Worm (Caenorhabditis elegans): Measurements from ENCODE around the gene srj-32.
"Not testable (repeated sequence)": the region's sequence is repeated elsewhere in the genome, so short reads cannot be mapped to it uniquely, and the experiment has no call there.

srj-32 gene

DNA sequence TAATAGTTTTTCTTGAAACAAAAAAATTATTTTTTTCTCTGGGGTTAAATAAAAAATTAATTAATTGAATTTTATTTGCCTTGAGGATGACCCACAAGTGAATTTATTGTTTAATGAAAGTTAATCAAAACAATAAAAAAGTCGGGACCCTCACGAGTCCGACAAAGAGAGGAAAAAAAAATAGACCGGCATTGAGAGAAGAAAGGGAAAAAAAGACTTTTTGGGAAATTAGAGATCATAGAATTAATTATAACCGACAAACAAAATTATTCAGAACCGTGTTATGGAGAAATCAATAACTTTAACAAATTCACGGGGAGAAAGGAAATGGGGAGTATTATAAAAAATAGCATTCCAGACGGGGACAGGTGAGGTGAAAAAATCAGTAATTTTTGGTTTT lies 40.1 kb upstream of the srj-32 start, which contains the start of gene F10G2.7:
Gene F10G2.7, minus strand, starts transcription at position 101 of the 400 bp plus-strand sequence.
- TF ChIP-seq efl-3 (GFP tag; optimal IDR thresholded peaks at IDR 0.05); tbx-2 (tag; optimal IDR thresholded peaks at IDR 0.05); rnt-1 (tag; optimal IDR thresholded peaks at IDR 0.05): not testable (repeated sequence)

DNA sequence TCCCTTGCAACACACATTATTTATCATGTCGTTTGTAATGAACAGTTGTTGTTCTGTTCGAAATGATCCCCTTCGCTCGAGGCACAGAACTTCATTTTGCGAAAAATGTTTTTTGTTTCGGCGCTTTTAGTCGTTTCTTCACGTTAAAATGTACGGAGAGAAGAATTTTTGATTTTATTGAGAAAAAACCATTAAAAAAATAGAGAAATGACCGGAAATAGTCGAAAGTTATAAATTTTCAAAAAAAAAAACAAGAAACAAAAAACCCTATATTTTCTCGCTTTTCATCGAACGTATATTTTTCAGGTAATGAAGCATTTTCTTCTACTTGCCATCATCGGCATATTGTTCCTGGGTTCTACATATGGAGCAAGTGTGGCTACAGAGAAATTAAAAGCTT lies 35.1 kb upstream of the srj-32 start, which contains the start of gene F10G2.1:
Gene F10G2.1, plus strand, starts transcription at position 301 of the 400 bp plus-strand sequence.
- no peak for TF ChIP-seq rnt-1 (tag; optimal IDR thresholded peaks at IDR 0.05)
- TF ChIP-seq lin-13 (GFP tag; optimal IDR thresholded peaks at IDR 0.05) = no peak
- no peak for TF ChIP-seq nhr-237 (tag; optimal IDR thresholded peaks at IDR 0.05)
- no peak for TF ChIP-seq lin-15B (tag; optimal IDR thresholded peaks at IDR 0.05)
- no peak for TF ChIP-seq zip-4 (GFP tag; optimal IDR thresholded peaks at IDR 0.05)
- TF ChIP-seq ceh-82 (tag; optimal IDR thresholded peaks at IDR 0.05) = no peak
- TF ChIP-seq mab-9 (GFP tag; IDR thresholded peaks at IDR 0.05) = no peak
- no peak for TF ChIP-seq lsy-2 (tag; optimal IDR thresholded peaks at IDR 0.05)
- no peak for TF ChIP-seq vab-15 (tag; optimal IDR thresholded peaks at IDR 0.05)
- TF ChIP-seq nhr-19 (GFP tag; conservative IDR thresholded peaks at IDR 0.05) = no peak
- TF ChIP-seq nhr-11 (tag; optimal IDR thresholded peaks at IDR 0.05) = no peak

DNA sequence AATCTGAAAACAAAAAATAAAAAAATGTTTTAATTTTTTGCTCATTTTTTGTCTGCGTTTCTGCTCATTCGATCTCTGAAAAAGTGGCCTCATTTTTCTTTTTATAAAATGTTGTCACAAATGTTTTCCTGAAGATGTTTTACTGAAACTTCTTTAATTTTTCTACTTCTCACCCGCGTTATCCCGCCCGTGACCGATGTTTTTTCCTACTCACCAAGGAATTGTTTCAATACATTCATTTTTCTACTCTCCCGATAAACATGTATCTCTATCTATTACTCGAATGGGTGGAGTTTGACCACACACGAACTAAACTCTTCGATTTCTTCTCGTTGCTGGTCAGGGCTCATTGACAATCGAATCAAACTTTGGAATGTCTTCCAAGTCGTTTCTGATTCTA lies 33.7 kb upstream of the srj-32 start, which contains the start of gene F10G2.2:
Gene F10G2.2, plus strand, starts transcription at position 301 of the 400 bp plus-strand sequence.
- TF ChIP-seq unc-98 (GFP tag; IDR thresholded peaks at IDR 0.05) = no peak
- TF ChIP-seq unc-86 (tag; optimal IDR thresholded peaks at IDR 0.05) = no peak
- TF ChIP-seq unc-62 (GFP tag; optimal IDR thresholded peaks at IDR 0.05) = no peak

DNA sequence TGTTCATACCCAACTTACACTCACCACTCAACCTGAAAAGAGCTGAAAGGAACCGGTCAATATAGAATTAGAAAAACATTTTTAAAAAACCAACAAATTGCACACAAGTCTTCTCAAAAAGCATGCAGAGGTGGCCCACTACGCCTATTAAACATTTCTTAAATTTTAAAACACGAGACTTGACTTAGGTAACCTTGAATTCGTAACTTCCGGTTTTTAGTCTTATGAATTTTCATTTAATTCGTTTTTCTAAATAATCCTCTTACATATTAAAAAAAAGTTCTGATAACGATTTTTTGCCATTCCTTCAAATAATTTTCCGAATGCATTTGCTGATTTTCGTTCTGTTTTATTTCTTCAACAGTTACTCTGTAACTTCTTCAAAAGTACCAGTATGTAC lies 30.9 kb upstream of the srj-32 start, which contains the start of gene clec-7:
Gene clec-7, plus strand, starts transcription at position 301 of the 400 bp plus-strand sequence.
- no peak for TF ChIP-seq zag-1 (tag; optimal IDR thresholded peaks at IDR 0.05)
- TF ChIP-seq pax-3 (tag; optimal IDR thresholded peaks at IDR 0.05) = no peak
- no peak for TF ChIP-seq lin-13 (GFP tag; optimal IDR thresholded peaks at IDR 0.05)

DNA sequence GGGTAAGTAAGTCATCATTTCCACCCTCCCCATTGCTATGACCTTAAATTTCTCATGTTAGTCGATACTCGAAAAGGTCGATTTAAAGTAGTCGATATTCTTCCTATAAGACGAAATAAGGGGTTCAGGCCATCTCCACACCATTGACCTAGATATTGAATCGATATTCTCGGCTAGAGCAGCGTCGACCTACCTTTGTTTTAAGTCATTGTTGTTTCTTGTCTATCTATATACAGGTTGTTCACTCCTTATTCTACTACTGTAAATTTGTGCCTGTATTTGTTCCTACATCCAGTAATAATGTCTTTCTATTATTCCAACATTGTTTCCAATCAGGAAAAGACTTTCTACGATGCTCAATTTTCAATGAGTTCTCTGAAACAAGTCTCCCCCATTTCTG lies 29.8 kb upstream of the srj-32 start, which contains the start of gene F10G2.4:
Gene F10G2.4, plus strand, starts transcription at position 301 of the 400 bp plus-strand sequence.
- TF ChIP-seq lir-3 (tag; optimal IDR thresholded peaks at IDR 0.05; ENCODE audit: poor library complexity) = no peak
- TF ChIP-seq grh-1 (GFP tag; IDR thresholded peaks at IDR 0.05) = no peak
- no peak for TF ChIP-seq unc-130 (tag; optimal IDR thresholded peaks at IDR 0.05)
- TF ChIP-seq lin-39 (tag; optimal IDR thresholded peaks at IDR 0.05) = no peak
- no peak for TF ChIP-seq nhr-20 (tag; optimal IDR thresholded peaks at IDR 0.05)
- no peak for TF ChIP-seq isw-1 (GFP tag; IDR thresholded peaks at IDR 0.05)
- no peak for TF ChIP-seq sox-4 (tag; optimal IDR thresholded peaks at IDR 0.05)

DNA sequence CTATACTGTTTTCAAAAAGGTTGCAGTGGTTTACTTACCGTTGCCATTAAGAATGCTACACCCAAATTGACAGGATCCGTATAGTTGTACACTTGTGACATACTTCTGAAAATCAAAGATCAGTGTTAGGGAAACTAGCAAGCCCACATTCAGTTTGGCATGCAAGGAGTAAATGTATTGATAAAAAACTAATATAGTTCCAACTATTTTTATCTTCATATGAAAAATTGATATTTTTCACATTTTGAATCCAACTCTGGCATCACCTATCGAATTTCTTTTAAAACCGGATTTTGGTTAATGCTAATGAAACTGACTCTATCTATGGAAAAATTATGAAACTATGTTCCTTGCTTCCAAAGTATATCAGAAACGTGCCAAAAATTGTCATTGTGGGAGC lies 28.1 kb upstream of the srj-32 start, which contains the start of gene srx-92:
Gene srx-92, minus strand, starts transcription at position 101 of the 400 bp plus-strand sequence.
- TF ChIP-seq nhr-84 (tag; optimal IDR thresholded peaks at IDR 0.05) = no peak
- no peak for TF ChIP-seq tlp-1 (tag; optimal IDR thresholded peaks at IDR 0.05)
- TF ChIP-seq ceh-63 (GFP tag; optimal IDR thresholded peaks at IDR 0.05) = no peak
- no peak for TF ChIP-seq nhr-19 (GFP tag; conservative IDR thresholded peaks at IDR 0.05)
- no peak for TF ChIP-seq fkh-10 (GFP tag; optimal IDR thresholded peaks at IDR 0.05)
- no peak for TF ChIP-seq egl-13 (tag; optimal IDR thresholded peaks at IDR 0.05)
- no peak for TF ChIP-seq lir-3 (tag; optimal IDR thresholded peaks at IDR 0.05; ENCODE audit: poor library complexity)
- no peak for TF ChIP-seq irx-1 (tag; optimal IDR thresholded peaks at IDR 0.05)
- TF ChIP-seq pax-3 (tag; optimal IDR thresholded peaks at IDR 0.05) = no peak
- TF ChIP-seq hpl-2 (GFP tag; optimal IDR thresholded peaks at IDR 0.05) = no peak
